Worm (Caenorhabditis elegans): ENCODE data around the gene clec-255.

clec-255 gene

DNA sequence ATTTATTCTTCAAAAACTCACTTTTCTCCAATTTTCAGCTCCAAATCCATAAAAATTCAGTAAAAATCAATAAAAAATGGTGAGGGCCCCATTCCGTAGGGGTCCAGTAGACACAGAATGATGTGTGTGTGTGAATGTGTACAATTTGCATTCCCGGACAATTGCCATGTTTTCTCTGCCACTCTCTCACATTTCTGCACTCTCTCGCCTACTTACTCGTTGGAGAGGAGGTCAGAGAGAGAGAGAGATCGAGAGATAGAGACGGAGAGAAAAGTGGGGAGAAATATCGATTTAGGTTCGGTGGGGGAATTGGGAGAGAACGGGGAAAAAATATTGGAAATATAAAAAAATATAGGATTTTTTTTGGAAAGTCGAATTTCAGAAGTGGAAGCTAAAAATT lies 46.9 kb downstream of the clec-255 start (continued):
- peak; percentile 58 for TF ChIP-seq F13H6.1 (tag; optimal IDR thresholded peaks at IDR 0.05)
- peak; percentile 97 for TF ChIP-seq nfya-1 (tag; optimal IDR thresholded peaks at IDR 0.05)
- TF ChIP-seq nhr-232 (tag; optimal IDR thresholded peaks at IDR 0.05), result no peak
- no peak for TF ChIP-seq madf-2 (tag; optimal IDR thresholded peaks at IDR 0.05)
- TF ChIP-seq ref-2 (tag; optimal IDR thresholded peaks at IDR 0.05), result no peak
- no peak for TF ChIP-seq pag-3 (tag; optimal IDR thresholded peaks at IDR 0.05; ENCODE audit: borderline replicate concordance)
- no peak for TF ChIP-seq hlh-15 (tag; optimal IDR thresholded peaks at IDR 0.05)
- TF ChIP-seq C38D4.7 (GFP tag; optimal IDR thresholded peaks at IDR 0.05), result no peak
- no peak for TF ChIP-seq ceh-9 (tag; optimal IDR thresholded peaks at IDR 0.05)
- no peak for TF ChIP-seq mec-3 (tag; optimal IDR thresholded peaks at IDR 0.05; ENCODE audit: borderline replicate concordance)
- peak; percentile 52 for TF ChIP-seq dve-1 (tag; optimal IDR thresholded peaks at IDR 0.05)
- TF ChIP-seq rnt-1 (tag; optimal IDR thresholded peaks at IDR 0.05), result peak; percentile 21
- no peak for TF ChIP-seq eyg-1 (tag; optimal IDR thresholded peaks at IDR 0.05)
- peak; percentile 54 for TF ChIP-seq unc-86 (tag; optimal IDR thresholded peaks at IDR 0.05)
- peak; percentile 76 for TF ChIP-seq ceh-14 (tag; optimal IDR thresholded peaks at IDR 0.05)
- TF ChIP-seq hlh-8 (tag; optimal IDR thresholded peaks at IDR 0.05), result no peak
- TF ChIP-seq pros-1 (tag; optimal IDR thresholded peaks at IDR 0.05), result peak; percentile 79
- no peak for TF ChIP-seq hlh-13 (GFP tag; optimal IDR thresholded peaks at IDR 0.05)
- TF ChIP-seq hlh-6 (tag; optimal IDR thresholded peaks at IDR 0.05), result no peak
- no peak for TF ChIP-seq npax-4 (tag; optimal IDR thresholded peaks at IDR 0.05)
- TF ChIP-seq ttx-3 (tag; optimal IDR thresholded peaks at IDR 0.05), result no peak
- TF ChIP-seq unc-3 (GFP tag; conservative IDR thresholded peaks at IDR 0.05), result no peak
- TF ChIP-seq unc-3 (tag; optimal IDR thresholded peaks at IDR 0.05), result no peak
- peak; percentile 14 for TF ChIP-seq elt-2 (tag; optimal IDR thresholded peaks at IDR 0.05)
- TF ChIP-seq ztf-16 (tag; optimal IDR thresholded peaks at IDR 0.05), result peak; percentile 26
- peak; percentile 85 for TF ChIP-seq ceh-19 (GFP tag; optimal IDR thresholded peaks at IDR 0.05)
- peak; percentile 56 for TF ChIP-seq lim-6 (tag; optimal IDR thresholded peaks at IDR 0.05)
- TF ChIP-seq K02D7.2 (tag; optimal IDR thresholded peaks at IDR 0.05), result no peak
- peak; percentile 24 for TF ChIP-seq odd-2 (tag; optimal IDR thresholded peaks at IDR 0.05)
- TF ChIP-seq sox-4 (tag; optimal IDR thresholded peaks at IDR 0.05), result no peak
- TF ChIP-seq che-1 (tag; optimal IDR thresholded peaks at IDR 0.05), result no peak
- TF ChIP-seq ceh-2 (tag; optimal IDR thresholded peaks at IDR 0.05), result peak; percentile 7
- TF ChIP-seq lin-11 (tag; optimal IDR thresholded peaks at IDR 0.05), result no peak
- no peak for TF ChIP-seq K09A11.1 (tag; optimal IDR thresholded peaks at IDR 0.05; ENCODE audit: insufficient read depth)
- TF ChIP-seq ceh-6 (GFP tag; optimal IDR thresholded peaks at IDR 0.05), result peak; percentile 27
- no peak; the same call in 1 of the 2 replicates for TF ChIP-seq sox-2 (GFP tag; IDR thresholded peaks at IDR 0.05)
- peak; percentile 92 for TF ChIP-seq ceh-30 (tag; optimal IDR thresholded peaks at IDR 0.05)
- peak; percentile 59 for TF ChIP-seq pha-2 (tag; optimal IDR thresholded peaks at IDR 0.05)
- peak; percentile 65 for TF ChIP-seq pqm-1 (tag; optimal IDR thresholded peaks at IDR 0.05)
- peak; percentile 97 for TF ChIP-seq ceh-31 (tag; optimal IDR thresholded peaks at IDR 0.05)
- peak; percentile 9 for TF ChIP-seq ceh-22 (tag; optimal IDR thresholded peaks at IDR 0.05)
- TF ChIP-seq ceh-34 (tag; optimal IDR thresholded peaks at IDR 0.05), result peak; percentile 50
- TF ChIP-seq T23F11.4 (GFP tag; optimal IDR thresholded peaks at IDR 0.05), result no peak
- no peak for TF ChIP-seq gmeb-2 (tag; optimal IDR thresholded peaks at IDR 0.05)
- TF ChIP-seq ahr-1 (tag; optimal IDR thresholded peaks at IDR 0.05), result no peak
